Worm (Caenorhabditis elegans) whole organism, L4 larva: ENCODE measurements around the gene F20C5.6.

Source experiments
- D1046.2 ChIP-seq: fragments of 200-800 bp; sonication (Bioruptor generic); IDR thresholded peaks from 2 replicates; pipeline ENCODE4 v1.3.6; 2022; ENCODE audit warnings: missing genetic modification characterization, missing compliant biosample characterization
- ama-1 ChIP-seq: fragments of 150-350 bp; optimal IDR thresholded peaks from 2 replicates; lab custom pipeline; 2014; ENCODE audit warnings: inconsistent platforms, mixed read lengths
- ctbp-1 ChIP-seq: fragments of 200-800 bp; sonication (Bioruptor generic); IDR thresholded peaks from 2 replicates; pipeline ENCODE4 v1.3.6; 2022; ENCODE audit warnings: missing genetic modification reagents, missing genetic modification characterization, missing compliant biosample characterization
- daf-16 ChIP-seq, 3 experiments: sonication (generic microtip); optimal IDR thresholded peaks; 2 replicates each; lab custom pipeline; 2016 to 2017; ENCODE audit warnings: missing genetic modification characterization in 3 of 3, missing genetic modification reagents in 3 of 3, mild to moderate bottlenecking in 2 of 3, missing compliant biosample characterization in 2 of 3, missing biosample characterization in 1 of 3, moderate library complexity in 1 of 3
- dmd-6 ChIP-seq: fragments of 200-800 bp; sonication (Bioruptor generic); IDR thresholded peaks from 2 replicates; pipeline ENCODE4 v1.3.6; 2022; ENCODE audit warnings: missing genetic modification reagents, missing genetic modification characterization, missing compliant biosample characterization
- dmd-9 ChIP-seq: fragments of 200-800 bp; sonication (Bioruptor generic); IDR thresholded peaks from 2 replicates; pipeline ENCODE4 v1.3.6; 2022; ENCODE audit warnings: missing genetic modification reagents, missing genetic modification characterization, missing compliant biosample characterization
- dve-1 ChIP-seq: sonication (generic microtip); optimal IDR thresholded peaks from 2 replicates; lab custom pipeline; 2017; ENCODE audit warnings: antibody characterized with exemption, mild to moderate bottlenecking, missing genetic modification characterization, missing compliant biosample characterization; ENCODE audit not compliant: insufficient read depth
- jun-1 ChIP-seq: fragments of 150-350 bp; optimal IDR thresholded peaks from 2 replicates; lab custom pipeline; 2014; ENCODE audit warnings: missing biosample characterization, missing genetic modification reagents, missing genetic modification characterization
- lin-15B ChIP-seq: fragments of 150-350 bp; sonication (generic microtip); optimal IDR thresholded peaks from 3 replicates; lab custom pipeline; 2014; ENCODE audit warnings: missing biosample characterization, missing genetic modification characterization
- lin-38 ChIP-seq: fragments of 200-800 bp; sonication (Bioruptor generic); IDR thresholded peaks from 2 replicates; pipeline ENCODE4 v1.3.6; 2022; ENCODE audit warnings: missing genetic modification reagents, missing genetic modification characterization, missing compliant biosample characterization
- lin-39 ChIP-seq: fragments of 150-350 bp; optimal IDR thresholded peaks from 2 replicates; lab custom pipeline; 2014; ENCODE audit warnings: missing biosample characterization, missing genetic modification reagents, missing genetic modification characterization
- madf-5 ChIP-seq, 2 experiments: fragments of 200-800 bp; sonication (Bioruptor generic); IDR thresholded peaks; 2 replicates each; pipeline ENCODE4 v1.3.6; 2022; ENCODE audit warnings: missing compliant biosample characterization in 2 of 2, missing genetic modification characterization in 2 of 2
- madf-9 ChIP-seq: fragments of 200-800 bp; sonication (Bioruptor generic); conservative IDR thresholded peaks from 2 replicates; pipeline ENCODE4 v1.3.6; 2022; ENCODE audit warnings: missing genetic modification reagents, missing genetic modification characterization, missing compliant biosample characterization
- mdt-29 ChIP-seq: fragments of 200-800 bp; sonication (Bioruptor generic); IDR thresholded peaks from 2 replicates; pipeline ENCODE4 v1.3.6; 2022; ENCODE audit warnings: missing genetic modification reagents, missing genetic modification characterization, missing compliant biosample characterization
- mep-1 ChIP-seq: fragments of 150-350 bp; sonication (generic microtip); optimal IDR thresholded peaks from 3 replicates; lab custom pipeline; 2014; ENCODE audit warnings: missing biosample characterization, missing genetic modification characterization
- nhr-102 ChIP-seq: sonication (generic microtip); optimal IDR thresholded peaks from 2 replicates; lab custom pipeline; 2016; ENCODE audit warnings: mild to moderate bottlenecking, missing genetic modification characterization, moderate library complexity, missing compliant biosample characterization
- nhr-11 ChIP-seq: fragments of 150-350 bp; optimal IDR thresholded peaks from 2 replicates; lab custom pipeline; 2014; ENCODE audit warnings: missing biosample characterization, missing genetic modification characterization
- nhr-237 ChIP-seq: sonication (generic microtip); optimal IDR thresholded peaks from 2 replicates; lab custom pipeline; 2017; ENCODE audit warnings: missing biosample characterization, missing genetic modification characterization
- nhr-25 ChIP-seq: sonication (generic microtip); optimal IDR thresholded peaks from 2 replicates; lab custom pipeline; 2017; ENCODE audit warnings: missing genetic modification characterization, mild to moderate bottlenecking, missing compliant biosample characterization, antibody characterized with exemption, moderate library complexity, borderline replicate concordance; ENCODE audit not compliant: insufficient read depth
- nhr-41 ChIP-seq: fragments of 200-800 bp; sonication (Bioruptor generic); IDR thresholded peaks from 2 replicates; pipeline ENCODE4 v1.3.6; 2022; ENCODE audit warnings: missing genetic modification reagents, missing genetic modification characterization, missing compliant biosample characterization
- nhr-77 ChIP-seq: fragments of 150-350 bp; optimal IDR thresholded peaks from 2 replicates; lab custom pipeline; 2014; ENCODE audit warnings: missing biosample characterization, missing genetic modification characterization
- pha-4 ChIP-seq, 2 experiments: fragments of 150-350 bp in 1 of 2; fragments of 200-800 bp in 1 of 2; sonication (Bioruptor generic) in 1 of 2; IDR thresholded peaks in 1 of 2; optimal IDR thresholded peaks in 1 of 2; 2 replicates each; pipeline versions ENCODE4 v1.3.6 to Lab custom; 2014 to 2022; ENCODE audit warnings: missing genetic modification characterization in 2 of 2, missing genetic modification reagents in 2 of 2, missing biosample characterization in 1 of 2, missing compliant biosample characterization in 1 of 2
- rbr-2 ChIP-seq: sonication (generic microtip); optimal IDR thresholded peaks from 2 replicates; lab custom pipeline; 2016; ENCODE audit warnings: missing genotype, missing genetic modification characterization, missing compliant biosample characterization
- sdz-12 ChIP-seq: fragments of 200-800 bp; sonication (Bioruptor generic); optimal IDR thresholded peaks from 2 replicates; lab custom pipeline; 2018; ENCODE audit warnings: mild to moderate bottlenecking, missing genetic modification characterization, missing compliant biosample characterization
- skn-1 ChIP-seq: fragments of 150-350 bp; optimal IDR thresholded peaks from 2 replicates; lab custom pipeline; 2014; ENCODE audit warnings: missing biosample characterization, missing genetic modification characterization
- snpc-1.2 ChIP-seq: fragments of 200-800 bp; sonication (Bioruptor generic); IDR thresholded peaks from 2 replicates; pipeline ENCODE4 v1.3.6; 2022; ENCODE audit warnings: missing genetic modification reagents, missing genetic modification characterization, missing compliant biosample characterization
- snpc-4 ChIP-seq: fragments of 150-350 bp; optimal IDR thresholded peaks from 2 replicates; lab custom pipeline; 2014; ENCODE audit warnings: missing biosample characterization, missing genetic modification characterization
- spr-3 ChIP-seq: fragments of 200-800 bp; sonication (Bioruptor generic); optimal IDR thresholded peaks from 2 replicates; lab custom pipeline; 2018; ENCODE audit warnings: mild to moderate bottlenecking, missing genetic modification characterization, missing compliant biosample characterization
- tag-97 ChIP-seq: fragments of 200-800 bp; sonication (Bioruptor generic); IDR thresholded peaks from 2 replicates; pipeline ENCODE4 v1.3.6; 2022; ENCODE audit warnings: missing genetic modification characterization, missing compliant biosample characterization
- unc-130 ChIP-seq: sonication (generic microtip); optimal IDR thresholded peaks from 2 replicates; lab custom pipeline; 2016; ENCODE audit warnings: missing genetic modification reagents, missing genetic modification characterization, missing compliant biosample characterization
- vab-7 ChIP-seq: fragments of 200-800 bp; sonication (Bioruptor generic); IDR thresholded peaks from 2 replicates; pipeline ENCODE4 v1.3.6; 2022; ENCODE audit warnings: missing genetic modification reagents, missing genetic modification characterization, missing compliant biosample characterization

F20C5.6 gene

ce11 chrIV:8757729-8758128 lies 15.3 kb downstream of the F20C5.6 start (continued):
- TF ChIP-seq pha-4 (GFP tag; IDR thresholded peaks at IDR 0.05; lab: Robert Waterston, UW), result no peak
- TF ChIP-seq pha-4 (tag; optimal IDR thresholded peaks at IDR 0.05; lab: Kevin White, UChicago), result no peak
- no peak for TF ChIP-seq D1046.2 (GFP tag; lab: Robert Waterston, UW)
- peak; percentile 7 for TF ChIP-seq nhr-11 (tag; lab: Kevin White, UChicago)
- TF ChIP-seq rbr-2 (tag; lab: Kevin White, UChicago), result no peak

DNA sequence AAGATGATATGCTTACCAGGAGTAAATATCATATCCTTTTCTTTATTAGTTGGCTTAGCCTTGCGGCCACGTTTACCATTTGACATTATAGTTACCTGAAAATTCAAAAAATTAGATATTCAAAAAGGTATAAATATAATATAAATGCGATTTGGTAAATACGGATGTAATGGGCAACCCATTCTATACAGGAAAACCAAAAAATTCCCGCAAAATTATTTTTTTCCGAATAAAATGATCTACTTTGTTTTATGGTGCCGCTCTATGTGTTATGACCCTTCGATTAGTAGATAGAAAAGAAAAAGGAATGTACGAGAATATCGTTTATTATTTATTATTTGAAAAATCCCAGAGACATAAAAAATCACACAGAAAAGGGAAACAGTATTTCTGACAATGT lies 18.3 kb downstream of the F20C5.6 start, which contains the start of gene elli-1:
Gene elli-1 (minus strand): TSS at position 101 of the 400 bp plus-strand sequence.
- TF ChIP-seq mep-1 (tag; lab: Kevin White, UChicago) (no peak), dmd-6 (GFP tag; lab: Robert Waterston, UW) (no peak), lin-15B (tag; lab: Kevin White, UChicago) (no peak)

- no peak for TF ChIP-seq madf-9 (GFP tag; lab: Robert Waterston, UW)
- 0 out of 2 replicates have a peak, but pooled peaks have one; percentile 6 for TF ChIP-seq snpc-1.2 (GFP tag; lab: Robert Waterston, UW)
- no peak for TF ChIP-seq pha-4 (GFP tag; IDR thresholded peaks at IDR 0.05; lab: Robert Waterston, UW)
- no peak for TF ChIP-seq pha-4 (tag; optimal IDR thresholded peaks at IDR 0.05; lab: Kevin White, UChicago)
Observed at ce11 chrIV:8754146-8754545, 18.9 kb downstream of the F20C5.6 start.

ce11 chrIV:8752492-8752891 lies 20.5 kb downstream of the F20C5.6 start:
- TF ChIP-seq spr-3 (GFP tag; lab: Kevin White, UChicago) (no peak), snpc-1.2 (GFP tag; lab: Robert Waterston, UW) (peak; percentile 34; the same call in 1 of the 2 replicates)

DNA sequence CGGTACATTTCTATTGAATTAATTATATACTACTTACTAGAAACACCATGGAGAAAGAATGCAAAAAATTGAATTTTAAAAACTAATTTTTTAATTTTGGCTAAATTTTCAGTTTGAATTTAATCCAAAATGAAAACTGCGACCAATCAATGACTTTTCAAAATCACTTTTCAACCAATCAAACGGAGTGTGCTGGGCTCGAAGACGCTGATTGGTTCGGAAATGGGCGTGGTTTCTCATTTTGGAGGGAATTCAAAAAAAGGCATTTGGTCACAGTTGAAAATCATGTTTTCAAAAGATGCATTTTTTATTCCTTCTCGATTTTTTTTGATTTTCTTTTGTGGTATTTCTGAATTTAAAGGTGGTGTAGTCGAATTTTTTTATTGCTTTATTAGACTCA lies 24.0 kb downstream of the F20C5.6 start:
- no peak for TF ChIP-seq nhr-77 (tag; lab: Kevin White, UChicago)
- TF ChIP-seq jun-1 (tag; lab: Kevin White, UChicago), result no peak
- no peak for TF ChIP-seq dve-1 (tag; lab: Kevin White, UChicago)
- no peak for TF ChIP-seq lin-38 (GFP tag; lab: Robert Waterston, UW)
- TF ChIP-seq skn-1, result no peak
- TF ChIP-seq nhr-102, result no peak
- TF ChIP-seq vab-7 (GFP tag; lab: Robert Waterston, UW), result no peak
- no peak for TF ChIP-seq unc-130 (GFP tag; lab: Kevin White, UChicago)
- no peak for TF ChIP-seq nhr-41 (GFP tag; lab: Robert Waterston, UW)
- TF ChIP-seq madf-5 (GFP tag; IDR thresholded peaks at IDR 0.05; lab: Robert Waterston, UW), result no peak
- TF ChIP-seq ama-1 (lab: Kevin White, UChicago), result no peak
- no peak for TF ChIP-seq tag-97
- TF ChIP-seq nhr-25 (tag; lab: Kevin White, UChicago), result no peak
- no peak for TF ChIP-seq lin-39
- TF ChIP-seq snpc-4, result no peak
- TF ChIP-seq ctbp-1, result no peak
- no peak for TF ChIP-seq dmd-9

- TF ChIP-seq madf-5 (GFP tag; IDR thresholded peaks at IDR 0.05; lab: Robert Waterston, UW) (no peak), nhr-237 (tag; lab: Kevin White, UChicago) (no peak), sdz-12 (GFP tag; lab: Kevin White, UChicago) (no peak), daf-16 (GFP tag; optimal IDR thresholded peaks at IDR 0.05; lab: Kevin White, UChicago) (no peak), daf-16 (tag; optimal IDR thresholded peaks at IDR 0.05; lab: Kevin White, UChicago) (no peak), mdt-29 (GFP tag; lab: Robert Waterston, UW) (no peak)
Observed at ce11 chrIV:8745591-8746302, 27.3 kb downstream of the F20C5.6 start, which contains the start of the genes F20C5.7 and parg-1. Gene F20C5.7 (minus strand): TSS chrIV:8745691. Gene parg-1 (plus strand): TSS chrIV:8746252.
